Fruit fly (Drosophila melanogaster) whole organism, prepupa: ENCODE data around the gene Clk.

ENCODE experiments used
- Blimp-1 ChIP-seq: fragments of 200-800 bp; sonication (Bioruptor generic); optimal IDR thresholded peaks from 3 replicates; lab custom pipeline; 2017; ENCODE audit warnings: missing biosample characterization, missing genetic modification characterization, mild to moderate bottlenecking, moderate library complexity, missing genetic modification reagents
- CG10669 ChIP-seq: fragments of 200-800 bp; sonication (Bioruptor generic); optimal IDR thresholded peaks from 3 replicates; lab custom pipeline; 2018; ENCODE audit warnings: missing biosample characterization, mild to moderate bottlenecking, missing genetic modification characterization, moderate library complexity
- CG16779 ChIP-seq: fragments of 200-800 bp; sonication (Bioruptor generic); optimal IDR thresholded peaks from 3 replicates; lab custom pipeline; 2017; ENCODE audit warnings: missing biosample characterization, mild to moderate bottlenecking, missing genetic modification characterization
- CG6792 ChIP-seq: fragments of 200-800 bp; sonication (Bioruptor generic); optimal IDR thresholded peaks from 3 replicates; lab custom pipeline; 2016; ENCODE audit warnings: missing biosample characterization, missing genetic modification characterization
- CG7368 ChIP-seq: fragments of 200-800 bp; sonication (Bioruptor generic); optimal IDR thresholded peaks from 3 replicates; lab custom pipeline; 2016; ENCODE audit warnings: missing biosample characterization, missing genetic modification characterization
- Gug ChIP-seq: fragments of 200-800 bp; sonication (Bioruptor generic); IDR thresholded peaks from 2 replicates; pipeline ENCODE4 v1.3.6; 2022; ENCODE audit warnings: missing biosample characterization, missing genetic modification characterization
- achi ChIP-seq: fragments of 200-800 bp; sonication (Bioruptor generic); optimal IDR thresholded peaks from 3 replicates; lab custom pipeline; 2016; ENCODE audit warnings: missing biosample characterization, missing genetic modification characterization
- eg ChIP-seq: fragments of 200-800 bp; sonication (Bioruptor generic); IDR thresholded peaks from 3 replicates; pipeline ENCODE4 v1.3.6; 2022; ENCODE audit warnings: missing biosample characterization, missing genetic modification characterization
- fkh ChIP-seq: fragments of 200-800 bp; sonication (Bioruptor generic); optimal IDR thresholded peaks from 3 replicates; lab custom pipeline; 2017; ENCODE audit warnings: missing biosample characterization, mild to moderate bottlenecking, missing genetic modification characterization, moderate library complexity
- salr ChIP-seq, 2 experiments: fragments of 200-800 bp; sonication (Bioruptor generic); optimal IDR thresholded peaks; 3 replicates each; lab custom pipeline; 2016 to 2018; ENCODE audit warnings: missing biosample characterization in 2 of 2, missing genetic modification characterization in 2 of 2, mild to moderate bottlenecking in 1 of 2
- vri ChIP-seq: fragments of 200-800 bp; sonication (Bioruptor generic); optimal IDR thresholded peaks from 3 replicates; lab custom pipeline; 2016; ENCODE audit warnings: missing biosample characterization, mild to moderate bottlenecking, missing genetic modification characterization

- no peak for TF ChIP-seq fkh
- no peak for TF ChIP-seq Blimp-1 (GFP tag; lab: Kevin White, UChicago)
- no peak for TF ChIP-seq CG16779
- TF ChIP-seq CG6792 (GFP tag; lab: Kevin White, UChicago): no peak
- TF ChIP-seq salr (GFP tag; optimal IDR thresholded peaks at IDR 0.05; lab: Kevin White, UChicago): no peak
- TF ChIP-seq Gug: no peak
- TF ChIP-seq eg (GFP tag; lab: Robert Waterston, UW): no peak
- no peak for TF ChIP-seq CG7368
- TF ChIP-seq vri (GFP tag; lab: Kevin White, UChicago): peak; percentile 34
- TF ChIP-seq achi (GFP tag; lab: Kevin White, UChicago): no peak
- TF ChIP-seq CG10669 (GFP tag; lab: Kevin White, UChicago): no peak
Observed at dm6 chr3L:7810426-7810825, 35.0 kb upstream of the Clk start.
